Fruit fly (Drosophila melanogaster) whole organism, embryonic: ENCODE measurements around the gene SdhC.

Experiments
- ATbp ChIP-seq: fragments of 200-800 bp; sonication (Bioruptor generic); optimal IDR thresholded peaks from 2 replicates; lab custom pipeline; 2017; ENCODE audit warnings: missing biosample characterization, mild to moderate bottlenecking, missing genetic modification characterization, missing genetic modification reagents
- B-H2 ChIP-seq: fragments of 200-800 bp; sonication (Bioruptor generic); optimal IDR thresholded peaks from 2 replicates; lab custom pipeline; 2018; ENCODE audit warnings: missing biosample characterization, mild to moderate bottlenecking, missing genetic modification characterization
- CG1024 ChIP-seq: fragments of 200-800 bp; sonication (Bioruptor generic); IDR thresholded peaks from 2 replicates; pipeline ENCODE4 v1.3.6; 2022; ENCODE audit warnings: missing biosample characterization, missing genetic modification characterization
- CG10274 ChIP-seq: fragments of 200-800 bp; sonication (Bioruptor generic); optimal IDR thresholded peaks from 3 replicates; lab custom pipeline; 2017; ENCODE audit warnings: missing biosample characterization, mild to moderate bottlenecking, missing genetic modification characterization
- CG10654 ChIP-seq: fragments of 200-800 bp; sonication (Bioruptor generic); optimal IDR thresholded peaks from 2 replicates; lab custom pipeline; 2016; ENCODE audit warnings: missing biosample characterization, missing genetic modification characterization
- CG10979 ChIP-seq: fragments of 200-800 bp; sonication (Bioruptor generic); optimal IDR thresholded peaks from 2 replicates; lab custom pipeline; 2018; ENCODE audit warnings: missing biosample characterization, mild to moderate bottlenecking, missing genetic modification characterization, moderate library complexity
- CG11456 ChIP-seq: fragments of 200-800 bp; sonication (Bioruptor generic); IDR thresholded peaks from 3 replicates; pipeline ENCODE4 v1.3.6; 2022; ENCODE audit warnings: missing biosample characterization, missing genetic modification characterization
- CG11723 ChIP-seq: fragments of 200-800 bp; sonication (Bioruptor generic); optimal IDR thresholded peaks from 2 replicates; lab custom pipeline; 2017; ENCODE audit warnings: missing biosample characterization, mild to moderate bottlenecking, missing genetic modification characterization
- CG12104 ChIP-seq: fragments of 200-800 bp; sonication (Bioruptor generic); optimal IDR thresholded peaks from 3 replicates; lab custom pipeline; 2016; ENCODE audit warnings: missing biosample characterization, missing genetic modification characterization
- CG13123 ChIP-seq: fragments of 200-800 bp; sonication (Bioruptor generic); optimal IDR thresholded peaks from 2 replicates; lab custom pipeline; 2016; ENCODE audit warnings: missing biosample characterization, missing genetic modification characterization
- CG13424 ChIP-seq: fragments of 200-800 bp; sonication (Bioruptor generic); optimal IDR thresholded peaks from 2 replicates; lab custom pipeline; 2019; ENCODE audit warnings: missing biosample characterization, mild to moderate bottlenecking, missing genetic modification characterization, moderate library complexity
- CG14441 ChIP-seq: fragments of 200-800 bp; sonication (Bioruptor generic); IDR thresholded peaks from 2 replicates; pipeline ENCODE4 v1.3.6; 2022; ENCODE audit warnings: missing biosample characterization, missing genetic modification characterization
- CG17361 ChIP-seq: fragments of 200-800 bp; sonication (Bioruptor generic); IDR thresholded peaks from 3 replicates; pipeline ENCODE4 v1.3.6; 2022; ENCODE audit warnings: missing biosample characterization, missing genetic modification characterization
- CG2199 ChIP-seq: fragments of 200-800 bp; sonication (Bioruptor generic); IDR thresholded peaks from 3 replicates; pipeline ENCODE4 v1.3.6; 2022; ENCODE audit warnings: missing biosample characterization, missing genetic modification characterization
- CG2712 ChIP-seq: fragments of 200-800 bp; optimal IDR thresholded peaks from 3 replicates; lab custom pipeline; 2019; ENCODE audit warnings: missing biosample characterization, mild to moderate bottlenecking, missing genetic modification characterization, moderate library complexity
- CG2889 ChIP-seq: fragments of 200-800 bp; sonication (Bioruptor generic); IDR thresholded peaks from 3 replicates; pipeline ENCODE4 v1.3.6; 2022; ENCODE audit warnings: missing biosample characterization, missing genetic modification characterization
- CG3726 ChIP-seq: fragments of 200-800 bp; sonication (Bioruptor generic); IDR thresholded peaks from 3 replicates; pipeline ENCODE4, ENCODE4 v1.3.6; 2022; ENCODE audit warnings: missing biosample characterization, missing genetic modification characterization
- CG6254 ChIP-seq: fragments of 200-800 bp; sonication (Bioruptor generic); optimal IDR thresholded peaks from 3 replicates; lab custom pipeline; 2017; ENCODE audit warnings: mild to moderate bottlenecking, missing biosample characterization, missing genetic modification reagents, missing genetic modification characterization
- CG7987 ChIP-seq: fragments of 200-800 bp; sonication (Bioruptor generic); optimal IDR thresholded peaks from 2 replicates; lab custom pipeline; 2018; ENCODE audit warnings: missing biosample characterization, mild to moderate bottlenecking, missing genetic modification characterization, moderate library complexity
- CG8281 ChIP-seq: fragments of 200-800 bp; sonication (Bioruptor generic); optimal IDR thresholded peaks from 2 replicates; lab custom pipeline; 2018; ENCODE audit warnings: missing biosample characterization, mild to moderate bottlenecking, missing genetic modification characterization, moderate library complexity
- CG9932 ChIP-seq: fragments of 200-800 bp; sonication (Bioruptor generic); IDR thresholded peaks from 2 replicates; pipeline ENCODE4 v1.3.6; 2022; ENCODE audit warnings: missing biosample characterization, missing genetic modification characterization
- Dbx ChIP-seq: fragments of 200-800 bp; sonication (Bioruptor generic); IDR thresholded peaks from 3 replicates; pipeline ENCODE4 v1.3.6; 2022; ENCODE audit warnings: missing biosample characterization, missing genetic modification characterization
- Doc3 ChIP-seq: fragments of 200-800 bp; sonication (Bioruptor generic); IDR thresholded peaks from 3 replicates; pipeline ENCODE4 v1.3.6; 2022; ENCODE audit warnings: missing biosample characterization, missing genetic modification characterization; ENCODE audit not compliant: partially characterized antibody
- Gug ChIP-seq: fragments of 200-800 bp; sonication (Bioruptor generic); IDR thresholded peaks from 4 replicates; pipeline ENCODE4 v1.3.6; 2022; ENCODE audit warnings: missing biosample characterization, missing genetic modification characterization
- Hand ChIP-seq: fragments of 200-800 bp; sonication (Bioruptor generic); optimal IDR thresholded peaks from 2 replicates; lab custom pipeline; 2017; ENCODE audit warnings: mild to moderate bottlenecking, missing biosample characterization, missing genetic modification reagents, missing genetic modification characterization
- MESR4 ChIP-seq: fragments of 200-800 bp; sonication (Bioruptor generic); optimal IDR thresholded peaks from 2 replicates; lab custom pipeline; 2018; ENCODE audit warnings: missing biosample characterization, mild to moderate bottlenecking, missing genetic modification characterization, moderate library complexity
- Opbp ChIP-seq: fragments of 200-800 bp; sonication (Bioruptor generic); IDR thresholded peaks from 3 replicates; pipeline ENCODE4 v1.3.6; 2022; ENCODE audit warnings: missing biosample characterization, missing genetic modification characterization; ENCODE audit not compliant: partially characterized antibody
- Sox102F ChIP-seq: fragments of 200-800 bp; sonication (Bioruptor generic); optimal IDR thresholded peaks from 2 replicates; lab custom pipeline; 2018; ENCODE audit warnings: missing biosample characterization, mild to moderate bottlenecking, missing genetic modification characterization, moderate library complexity
- TFAM ChIP-seq: fragments of 200-800 bp; sonication (Bioruptor generic); optimal IDR thresholded peaks from 2 replicates; lab custom pipeline; 2017; ENCODE audit warnings: missing biosample characterization, missing genetic modification characterization, inconsistent platforms
- YL-1 ChIP-seq: fragments of 200-800 bp; sonication (Bioruptor generic); optimal IDR thresholded peaks from 3 replicates; lab custom pipeline; 2017; ENCODE audit warnings: missing biosample characterization, mild to moderate bottlenecking, missing genetic modification characterization
- ap ChIP-seq: fragments of 200-800 bp; sonication (Bioruptor generic); IDR thresholded peaks from 2 replicates; pipeline ENCODE4 v1.3.6; 2022; ENCODE audit warnings: missing biosample characterization, missing genetic modification characterization
- az2 ChIP-seq: fragments of 200-800 bp; sonication (Bioruptor generic); optimal IDR thresholded peaks from 3 replicates; lab custom pipeline; 2016; ENCODE audit warnings: missing biosample characterization, missing genetic modification characterization
- bsh ChIP-seq, 2 experiments: fragments of 200-800 bp; sonication (Bioruptor generic); optimal IDR thresholded peaks; 2 replicates each; lab custom pipeline; 2017 to 2018; ENCODE audit warnings: mild to moderate bottlenecking in 2 of 2, missing biosample characterization in 2 of 2, missing genetic modification characterization in 2 of 2, moderate library complexity in 1 of 2
- cg ChIP-seq: fragments of 200-800 bp; sonication (Bioruptor generic); optimal IDR thresholded peaks from 3 replicates; lab custom pipeline; 2019; ENCODE audit warnings: missing biosample characterization, mild to moderate bottlenecking, missing genetic modification characterization, moderate library complexity
- crol ChIP-seq: fragments of 200-800 bp; sonication (Bioruptor generic); IDR thresholded peaks from 2 replicates; pipeline ENCODE4 v1.3.6; 2022; ENCODE audit warnings: missing biosample characterization, missing genetic modification characterization
- dmrt99B ChIP-seq: fragments of 200-800 bp; sonication (Bioruptor generic); optimal IDR thresholded peaks from 2 replicates; lab custom pipeline; 2018; ENCODE audit warnings: missing biosample characterization, mild to moderate bottlenecking, missing genetic modification characterization, moderate library complexity
- hkb ChIP-seq, 2 experiments: fragments of 200-800 bp in 1 of 2; fragments of >200 bp in 1 of 2; sonication (Bioruptor generic) in 1 of 2; IDR thresholded peaks in 1 of 2; optimal IDR thresholded peaks in 1 of 2; 2 replicates each; pipeline versions ENCODE4 v1.3.6 to Lab custom; 2017 to 2022; ENCODE audit warnings: missing biosample characterization in 1 of 2, missing genetic modification characterization in 1 of 2
- kay ChIP-seq: fragments of 200-800 bp; sonication (Bioruptor generic); optimal IDR thresholded peaks from 2 replicates; lab custom pipeline; 2016; ENCODE audit warnings: missing biosample characterization, missing genetic modification characterization
- lbe ChIP-seq: fragments of 200-800 bp; sonication (Bioruptor generic); optimal IDR thresholded peaks from 2 replicates; lab custom pipeline; 2016; ENCODE audit warnings: missing biosample characterization, mild to moderate bottlenecking, missing genetic modification characterization
- onecut ChIP-seq: fragments of 200-800 bp; sonication (Bioruptor generic); IDR thresholded peaks from 2 replicates; pipeline ENCODE4 v1.3.6; 2022; ENCODE audit warnings: missing biosample characterization, missing genetic modification characterization
- prd ChIP-seq, 3 experiments: fragments of >200 bp in 2 of 3; fragments of 200-800 bp in 1 of 3; sonication (Bioruptor generic) in 1 of 3; optimal IDR thresholded peaks in 2 of 3; IDR thresholded peaks in 1 of 3; 2 replicates in 2 of 3; 3 replicates in 1 of 3; pipeline versions ENCODE4 v1.3.6 to Lab custom; 2017 to 2022; ENCODE audit warnings: missing biosample characterization in 1 of 3, missing genetic modification characterization in 1 of 3
- pum ChIP-seq: fragments of 200-800 bp; sonication (Bioruptor generic); optimal IDR thresholded peaks from 2 replicates; lab custom pipeline; 2016; ENCODE audit warnings: missing biosample characterization, missing genetic modification characterization
- row ChIP-seq: fragments of 200-800 bp; sonication (Bioruptor generic); IDR thresholded peaks from 3 replicates; pipeline ENCODE4 v1.3.6; 2022; ENCODE audit warnings: missing biosample characterization, missing genetic modification characterization
- slp2 ChIP-seq: fragments of 200-800 bp; sonication (Bioruptor generic); optimal IDR thresholded peaks from 2 replicates; lab custom pipeline; 2016; ENCODE audit warnings: missing biosample characterization, missing genetic modification characterization
- stwl ChIP-seq: fragments of 200-800 bp; sonication (Bioruptor generic); optimal IDR thresholded peaks from 3 replicates; lab custom pipeline; 2018; ENCODE audit warnings: missing biosample characterization, mild to moderate bottlenecking, missing genetic modification characterization, moderate library complexity
- unc-4 ChIP-seq: fragments of 200-800 bp; sonication (Bioruptor generic); IDR thresholded peaks from 2 replicates; pipeline ENCODE4 v1.3.6; 2022; ENCODE audit warnings: missing biosample characterization, missing genetic modification characterization; ENCODE audit not compliant: partially characterized antibody
- wdn ChIP-seq: fragments of 200-800 bp; sonication (Bioruptor generic); IDR thresholded peaks from 2 replicates; pipeline ENCODE4 v1.3.6; 2022; ENCODE audit warnings: missing biosample characterization, missing genetic modification characterization
- yki ChIP-seq: fragments of >200 bp; optimal IDR thresholded peaks from 3 replicates; lab custom pipeline; 2018

Gene SdhC

DNA sequence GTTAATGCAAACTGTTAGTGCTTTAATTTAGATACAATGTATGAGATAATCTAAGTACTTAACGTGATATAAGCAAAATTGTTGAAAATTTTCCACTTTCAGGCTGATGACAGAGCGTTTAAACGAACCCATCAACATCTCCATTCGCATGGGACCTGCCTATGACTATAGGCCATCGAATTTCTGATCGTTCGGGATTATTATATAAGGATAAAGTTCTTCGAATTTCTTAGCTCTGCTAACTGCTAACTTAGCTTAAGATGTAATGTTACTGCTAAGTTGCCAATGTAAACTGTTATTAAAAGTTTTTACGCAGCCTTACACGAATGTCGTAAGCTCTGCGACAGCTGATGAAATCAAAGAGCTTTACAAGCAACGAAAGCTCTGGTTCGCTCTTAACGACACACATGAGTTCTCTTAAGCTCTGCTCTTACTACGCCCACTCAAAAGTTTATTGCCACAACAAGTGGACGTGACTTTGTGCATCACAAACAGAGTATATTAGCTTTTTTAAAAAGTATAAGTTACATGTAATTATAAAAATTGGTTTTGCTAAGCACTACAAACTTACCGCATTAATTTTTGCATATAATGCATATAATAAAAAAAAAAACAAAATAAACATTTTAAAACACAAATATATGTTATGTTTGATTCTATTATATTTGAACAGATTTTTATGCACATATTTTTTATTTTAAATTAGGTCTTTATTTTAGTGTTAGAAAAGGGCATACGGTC lies 12.8 kb downstream of the SdhC start (continued):
- peak; percentile 68 for TF ChIP-seq cg (GFP tag; lab: Kevin White, UChicago)
- peak; percentile 100 for TF ChIP-seq dmrt99B
- TF ChIP-seq pum = peak; percentile 82
- peak; percentile 100 for TF ChIP-seq CG17361 (GFP tag; lab: Robert Waterston, UW)
- TF ChIP-seq Sox102F = peak; percentile 99
- peak; percentile 97 for TF ChIP-seq CG10654 (GFP tag; lab: Kevin White, UChicago)
- peak; percentile 19 for TF ChIP-seq MESR4 (GFP tag; lab: Kevin White, UChicago)
- peak; percentile 90 for TF ChIP-seq YL-1 (GFP tag; lab: Kevin White, UChicago)
- TF ChIP-seq CG8281 (tag; lab: Kevin White, UChicago) = peak; percentile 93
- peak; percentile 99 for TF ChIP-seq CG10979 (tag; lab: Kevin White, UChicago)
- TF ChIP-seq kay (GFP tag; lab: Kevin White, UChicago) = peak; percentile 87
- TF ChIP-seq crol (GFP tag; lab: Robert Waterston, UW) = peak; percentile 73
- TF ChIP-seq lbe (GFP tag; lab: Kevin White, UChicago) = peak; percentile 85
- no peak for TF ChIP-seq Doc3
- no peak for TF ChIP-seq unc-4
- TF ChIP-seq row (GFP tag; lab: Robert Waterston, UW) = peak; percentile 99
- TF ChIP-seq az2 (GFP tag; lab: Kevin White, UChicago) = peak; percentile 96
- TF ChIP-seq Opbp (GFP tag; lab: Robert Waterston, UW) = no peak
- TF ChIP-seq CG1024 (GFP tag; lab: Robert Waterston, UW) = peak; percentile 88
- TF ChIP-seq CG11723 (GFP tag; lab: Kevin White, UChicago) = peak; percentile 96
- peak; percentile 98 for TF ChIP-seq CG11456 (GFP tag; lab: Robert Waterston, UW)
- TF ChIP-seq CG14441 (GFP tag; lab: Robert Waterston, UW) = peak; percentile 98
- peak; percentile 95 for TF ChIP-seq onecut (GFP tag; lab: Robert Waterston, UW)
- TF ChIP-seq ATbp (GFP tag; lab: Kevin White, UChicago) = peak; percentile 97
- TF ChIP-seq B-H2 = peak; percentile 93
- peak; percentile 98 for TF ChIP-seq CG9932
- peak; percentile 97 for TF ChIP-seq ap (GFP tag; lab: Robert Waterston, UW)
- peak; percentile 95 for TF ChIP-seq slp2 (GFP tag; lab: Kevin White, UChicago)
- peak; percentile 97 for TF ChIP-seq Hand
- peak; percentile 93 for TF ChIP-seq CG10274
- peak; percentile 93 for TF ChIP-seq CG7987
- TF ChIP-seq Dbx = peak; percentile 99
- TF ChIP-seq hkb (optimal IDR thresholded peaks at IDR 0.05; lab: Kevin White, UChicago) = no peak
- peak; percentile 98 for TF ChIP-seq hkb (GFP tag; IDR thresholded peaks at IDR 0.05; lab: Robert Waterston, UW)
- peak; percentile 69 for TF ChIP-seq TFAM (GFP tag; lab: Kevin White, UChicago)
- TF ChIP-seq CG2199 = peak; percentile 96
- peak; percentile 94 for TF ChIP-seq CG6254 (GFP tag; lab: Kevin White, UChicago)
- TF ChIP-seq bsh (GFP tag; optimal IDR thresholded peaks at IDR 0.05; lab: Kevin White, UChicago) = peak in 1 of 2 experiments; percentile 98
- TF ChIP-seq CG12104 (GFP tag; lab: Kevin White, UChicago) = peak; percentile 98
- peak; percentile 97 for TF ChIP-seq Gug
- TF ChIP-seq stwl (tag; lab: Kevin White, UChicago) = no peak
- TF ChIP-seq CG3726 (GFP tag; lab: Robert Waterston, UW) = peak; percentile 96
- no peak for TF ChIP-seq prd (optimal IDR thresholded peaks at IDR 0.05; lab: Kevin White, UChicago)
- peak; percentile 98 for TF ChIP-seq prd (GFP tag; IDR thresholded peaks at IDR 0.05; lab: Robert Waterston, UW)
- peak; percentile 97 for TF ChIP-seq wdn (GFP tag; lab: Robert Waterston, UW)
- no peak for TF ChIP-seq yki
- TF ChIP-seq CG13123 (GFP tag; lab: Kevin White, UChicago) = peak; percentile 94
- peak; percentile 96 for TF ChIP-seq CG2889 (GFP tag; lab: Robert Waterston, UW)
- peak; percentile 99 for TF ChIP-seq CG13424 (tag; lab: Kevin White, UChicago)
- peak; percentile 97 for TF ChIP-seq CG2712
